Fruit fly (Drosophila melanogaster): ENCODE results near the gene CG13127.
A peak's percentile ranks its signal among the peaks of the same experiment; 100 is the strongest.

The CG13127 gene

DNA sequence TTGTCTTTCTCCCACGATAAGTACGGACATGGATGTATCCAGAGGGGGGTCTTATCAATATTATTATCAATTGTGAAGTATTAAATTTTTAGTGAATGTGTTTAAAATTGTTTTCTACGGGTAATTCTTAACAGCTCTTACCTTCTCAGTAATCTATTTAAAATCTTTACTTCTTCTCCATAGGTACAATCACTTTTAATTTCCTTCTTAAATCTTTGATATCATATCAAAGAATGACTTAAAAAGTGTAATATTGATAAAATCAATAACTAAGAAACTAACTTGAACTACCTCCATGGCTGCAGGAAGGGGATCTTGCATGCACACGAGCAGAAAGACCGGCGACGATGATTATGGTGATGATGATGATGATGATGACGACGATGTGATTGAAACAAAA is 44.0 kb upstream of the CG13127 start (continued):
- TF ChIP-seq Smox (GFP tag; optimal IDR thresholded peaks at IDR 0.05) (peak; percentile 83), CG11294 (GFP tag; IDR thresholded peaks at IDR 0.05) (no peak), CG1621 (tag; optimal IDR thresholded peaks at IDR 0.05) (no peak), Sox14 (GFP tag; optimal IDR thresholded peaks at IDR 0.05) (peak; percentile 9), achi (GFP tag; optimal IDR thresholded peaks at IDR 0.05) (peak; percentile 71), CG9139 (GFP tag; optimal IDR thresholded peaks at IDR 0.05) (peak; percentile 40), Eip93F (GFP tag; optimal IDR thresholded peaks at IDR 0.05) (peak; percentile 44), CG6163 (GFP tag; IDR thresholded peaks at IDR 0.05) (no peak; the same call in 2 of the 3 replicates), net (GFP tag; optimal IDR thresholded peaks at IDR 0.05) (peak; percentile 70), Hr4 (GFP tag; optimal IDR thresholded peaks at IDR 0.05) (no peak), CG31627 (GFP tag; optimal IDR thresholded peaks at IDR 0.05) (peak; percentile 58), pdm3 (GFP tag; optimal IDR thresholded peaks at IDR 0.05) (peak; percentile 64), Eip78C (GFP tag) (peak; percentile 94), Met (GFP tag; optimal IDR thresholded peaks at IDR 0.05) (peak; percentile 92)

DNA sequence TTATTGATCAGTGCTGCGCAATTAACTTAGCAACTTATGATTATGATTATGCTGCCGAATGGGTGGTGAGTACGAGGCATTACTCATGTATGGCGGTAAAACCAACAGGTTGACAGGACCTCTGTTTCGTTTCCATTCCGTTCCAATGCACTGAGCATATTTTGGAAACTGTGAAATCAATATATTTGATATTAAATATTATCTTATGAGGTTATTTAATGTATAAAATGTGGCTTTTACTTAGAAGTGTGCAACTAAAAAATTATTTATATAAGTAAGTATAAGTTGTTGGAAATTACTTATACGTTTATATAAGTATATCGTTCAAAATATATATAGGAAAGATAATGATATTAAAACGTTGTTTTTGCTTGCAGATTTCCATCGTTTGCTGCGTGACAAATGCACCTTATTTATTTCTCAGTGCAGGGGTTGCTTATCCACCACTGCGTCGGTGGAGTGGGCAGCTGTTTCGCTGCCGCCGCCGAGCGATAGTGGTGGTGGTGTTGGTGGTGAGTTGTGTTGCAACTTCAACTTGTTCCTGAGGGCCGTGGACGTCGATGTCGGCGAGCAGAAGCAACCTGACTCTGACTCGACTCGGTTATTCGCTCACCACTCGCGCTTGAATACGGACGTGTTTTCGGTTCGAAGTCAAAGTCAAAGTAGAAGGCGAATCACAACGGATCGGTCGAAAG is 42.3 kb upstream of the CG13127 start, which contains the start of gene bib:
Gene bib, plus strand, starts transcription at position 568 of the 695 bp plus-strand sequence.
- TF ChIP-seq CG31627 (GFP tag; optimal IDR thresholded peaks at IDR 0.05) (peak; percentile 59), net (GFP tag; optimal IDR thresholded peaks at IDR 0.05) (peak; percentile 90), Eip75B (GFP tag; optimal IDR thresholded peaks at IDR 0.05) (peak; percentile 81), fd85E (GFP tag; optimal IDR thresholded peaks at IDR 0.05) (peak; percentile 65), Hr4 (GFP tag; optimal IDR thresholded peaks at IDR 0.05) (peak; percentile 70), CG6854 (GFP tag; optimal IDR thresholded peaks at IDR 0.05) (peak; percentile 79), CG34406 (GFP tag; optimal IDR thresholded peaks at IDR 0.05) (peak; percentile 92), Hr38 (GFP tag; optimal IDR thresholded peaks at IDR 0.05) (no peak), lz (GFP tag; optimal IDR thresholded peaks at IDR 0.05) (peak; percentile 62), CG15336 (GFP tag; IDR thresholded peaks at IDR 0.05) (peak; percentile 80), CG6808 (GFP tag; optimal IDR thresholded peaks at IDR 0.05) (peak; percentile 90), dac (GFP tag; optimal IDR thresholded peaks at IDR 0.05) (peak; percentile 38), CG32006 (GFP tag; optimal IDR thresholded peaks at IDR 0.05) (peak; percentile 92), CG8319 (GFP tag; optimal IDR thresholded peaks at IDR 0.05) (peak; percentile 75), Eip78C (GFP tag) (peak; percentile 96), svp (GFP tag) (peak; percentile 90), Sox14 (GFP tag; optimal IDR thresholded peaks at IDR 0.05) (peak; percentile 75), cyc (GFP tag; optimal IDR thresholded peaks at IDR 0.05) (peak; percentile 76), CG7368 (GFP tag; optimal IDR thresholded peaks at IDR 0.05) (peak; percentile 73), salr (GFP tag; optimal IDR thresholded peaks at IDR 0.05) (peak; percentile 76 to 93), CG16779 (tag; optimal IDR thresholded peaks at IDR 0.05) (peak; percentile 82), CG8119 (GFP tag; IDR thresholded peaks at IDR 0.05) (peak; percentile 89), CG11762 (GFP tag; optimal IDR thresholded peaks at IDR 0.05; ENCODE audit: insufficient read depth) (peak; percentile 87), OdsH (GFP tag; optimal IDR thresholded peaks at IDR 0.05) (peak; percentile 91), CG3919 (GFP tag; optimal IDR thresholded peaks at IDR 0.05) (peak; percentile 93), achi (GFP tag; optimal IDR thresholded peaks at IDR 0.05) (peak; percentile 91), Gug (GFP tag; IDR thresholded peaks at IDR 0.05) (peak; percentile 41; the same call in 1 of the 2 replicates), vri (GFP tag; optimal IDR thresholded peaks at IDR 0.05) (peak; percentile 79), topi (GFP tag; optimal IDR thresholded peaks at IDR 0.05) (peak; percentile 82), dsx (GFP tag; optimal IDR thresholded peaks at IDR 0.05; ENCODE audit: poor library complexity, severe bottlenecking) (peak; percentile 91), ss (GFP tag; optimal IDR thresholded peaks at IDR 0.05) (peak; percentile 88 to 91), CG9139 (GFP tag; optimal IDR thresholded peaks at IDR 0.05) (peak; percentile 86), CG3032 (tag; optimal IDR thresholded peaks at IDR 0.05) (peak; percentile 93), eg (GFP tag; IDR thresholded peaks at IDR 0.05) (peak; percentile 63), Sox15 (GFP tag; optimal IDR thresholded peaks at IDR 0.05) (peak; percentile 67), Eip93F (GFP tag; optimal IDR thresholded peaks at IDR 0.05) (peak; percentile 60), CG11294 (GFP tag; IDR thresholded peaks at IDR 0.05) (peak; percentile 54; the same call in 1 of the 2 replicates), CG8632 (GFP tag; optimal IDR thresholded peaks at IDR 0.05) (peak; percentile 90), spab (GFP tag; optimal IDR thresholded peaks at IDR 0.05) (peak; percentile 89), CG1621 (tag; optimal IDR thresholded peaks at IDR 0.05) (peak; percentile 76), CG6792 (GFP tag; optimal IDR thresholded peaks at IDR 0.05) (peak; percentile 88), acj6 (GFP tag; optimal IDR thresholded peaks at IDR 0.05) (peak; percentile 90), CG6163 (GFP tag; IDR thresholded peaks at IDR 0.05) (peak; percentile 75; the same call in 2 of the 3 replicates), esn (GFP tag; optimal IDR thresholded peaks at IDR 0.05) (peak; percentile 90)

All from whole organism, prepupa.